Fruit fly (Drosophila melanogaster): ENCODE data around the gene RpS19b.

The RpS19b gene

dm6 chr3R:23940840-23941364, 7.6 kb upstream of the RpS19b start (continued):
- TF ChIP-seq Dad (GFP tag; optimal IDR thresholded peaks at IDR 0.05), result no peak
- no peak for TF ChIP-seq NC2β (GFP tag; optimal IDR thresholded peaks at IDR 0.05)
- no peak for TF ChIP-seq H2.0 (GFP tag; IDR thresholded peaks at IDR 0.05)
- TF ChIP-seq gce (GFP tag; IDR thresholded peaks at IDR 0.05), result no peak
- TF ChIP-seq CG7372 (GFP tag; IDR thresholded peaks at IDR 0.05), result 0 out of 2 replicates have a peak, but pooled peaks have one; percentile 4
- no peak for TF ChIP-seq CG18764 (GFP tag; optimal IDR thresholded peaks at IDR 0.05)
- no peak for TF ChIP-seq CG15073 (GFP tag; optimal IDR thresholded peaks at IDR 0.05)
- TF ChIP-seq fd64A (GFP tag; optimal IDR thresholded peaks at IDR 0.05), result no peak
- no peak for TF ChIP-seq tll (GFP tag; optimal IDR thresholded peaks at IDR 0.05)
- no peak for TF ChIP-seq CG10462 (GFP tag; optimal IDR thresholded peaks at IDR 0.05)
- no peak for TF ChIP-seq CG16813 (GFP tag; IDR thresholded peaks at IDR 0.05; ENCODE audit: partially characterized antibody)
- peak; percentile 7; the same call in 1 of the 2 replicates for TF ChIP-seq vvl (GFP tag; IDR thresholded peaks at IDR 0.05)
- no peak for TF ChIP-seq CG18619 (GFP tag; optimal IDR thresholded peaks at IDR 0.05)
- TF ChIP-seq CG32767 (GFP tag; IDR thresholded peaks at IDR 0.05), result no peak
- TF ChIP-seq cas (GFP tag; IDR thresholded peaks at IDR 0.05), result no peak
- no peak for TF ChIP-seq ERR (GFP tag; optimal IDR thresholded peaks at IDR 0.05)
- TF ChIP-seq CG10366 (GFP tag; IDR thresholded peaks at IDR 0.05), result no peak
- TF ChIP-seq lilli (GFP tag; optimal IDR thresholded peaks at IDR 0.05), result no peak
- no peak for TF ChIP-seq Mrtf (GFP tag; IDR thresholded peaks at IDR 0.05)
- peak; percentile 51 for TF ChIP-seq Med (GFP tag)
- no peak for TF ChIP-seq CG10959 (GFP tag; IDR thresholded peaks at IDR 0.05)
- TF ChIP-seq ken (GFP tag; IDR thresholded peaks at IDR 0.05), result no peak
- TF ChIP-seq CG7987 (GFP tag; optimal IDR thresholded peaks at IDR 0.05), result peak; percentile 58
- TF ChIP-seq sens (GFP tag), result peak; percentile 54
- no peak for TF ChIP-seq stc (GFP tag; IDR thresholded peaks at IDR 0.05)
- TF ChIP-seq CG13123 (GFP tag; optimal IDR thresholded peaks at IDR 0.05), result no peak
- TF ChIP-seq CG3726 (GFP tag; IDR thresholded peaks at IDR 0.05), result no peak
- no peak for TF ChIP-seq crc (GFP tag; optimal IDR thresholded peaks at IDR 0.05)
- TF ChIP-seq Dek (tag; optimal IDR thresholded peaks at IDR 0.05), result no peak
- TF ChIP-seq sd (tag; optimal IDR thresholded peaks at IDR 0.05), result no peak
- TF ChIP-seq Ets65A (GFP tag), result peak; percentile 45
- no peak for TF ChIP-seq wek (GFP tag; optimal IDR thresholded peaks at IDR 0.05)
- TF ChIP-seq slbo (GFP tag; IDR thresholded peaks at IDR 0.05), result no peak
- no peak for TF ChIP-seq CG1529 (GFP tag; optimal IDR thresholded peaks at IDR 0.05)
- no peak for TF ChIP-seq Bteb2 (GFP tag; optimal IDR thresholded peaks at IDR 0.05)
- no peak for TF ChIP-seq Dip2 (GFP tag; IDR thresholded peaks at IDR 0.05)
- TF ChIP-seq CG11695 (GFP tag; IDR thresholded peaks at IDR 0.05), result no peak
- TF ChIP-seq Hsf (GFP tag; optimal IDR thresholded peaks at IDR 0.05), result no peak
- no peak for TF ChIP-seq CG1024 (GFP tag; IDR thresholded peaks at IDR 0.05)
- no peak for TF ChIP-seq CG3847 (GFP tag; IDR thresholded peaks at IDR 0.05)
- TF ChIP-seq disco-r (GFP tag; optimal IDR thresholded peaks at IDR 0.05), result no peak

- peak; percentile 31 to 99 for TF ChIP-seq Pdp1 (GFP tag; optimal IDR thresholded peaks at IDR 0.05)
- peak; percentile 26 for TF ChIP-seq CG9797 (GFP tag; optimal IDR thresholded peaks at IDR 0.05)
- peak; percentile 70 for TF ChIP-seq Camta (GFP tag; optimal IDR thresholded peaks at IDR 0.05)
- TF ChIP-seq fd96Cb (tag; optimal IDR thresholded peaks at IDR 0.05), result peak; percentile 61
- TF ChIP-seq tio (GFP tag; optimal IDR thresholded peaks at IDR 0.05), result peak; percentile 67
- no peak for TF ChIP-seq CG7963 (GFP tag; IDR thresholded peaks at IDR 0.05; ENCODE audit: partially characterized antibody)
- TF ChIP-seq CG14014 (GFP tag; IDR thresholded peaks at IDR 0.05), result peak; percentile 91; the same call in 1 of the 2 replicates
- peak; percentile 82 for TF ChIP-seq fd3F (GFP tag; optimal IDR thresholded peaks at IDR 0.05)
- peak; percentile 93 for TF ChIP-seq lab (GFP tag; optimal IDR thresholded peaks at IDR 0.05)
- no peak for TF ChIP-seq Trl (optimal IDR thresholded peaks at IDR 0.05)
- TF ChIP-seq Trl (GFP tag; optimal IDR thresholded peaks at IDR 0.05), result peak; percentile 69
- TF ChIP-seq amos (GFP tag; IDR thresholded peaks at IDR 0.05; ENCODE audit: partially characterized antibody), result no peak
Measured at dm6 chr3R:23939921-23940839, 6.8 kb upstream of the RpS19b start.
